Fruit fly (Drosophila melanogaster) whole organism, embryonic: ENCODE data around the gene Ino80.

Source experiments
- Ada2b ChIP-seq: fragments of 200-800 bp; sonication (Bioruptor generic); IDR thresholded peaks from 2 replicates; pipeline ENCODE4 v1.3.6; 2022; ENCODE audit warnings: missing biosample characterization, missing genetic modification characterization
- CG11723 ChIP-seq: fragments of 200-800 bp; sonication (Bioruptor generic); optimal IDR thresholded peaks from 2 replicates; lab custom pipeline; 2017; ENCODE audit warnings: missing biosample characterization, mild to moderate bottlenecking, missing genetic modification characterization
- CG12155 ChIP-seq: fragments of 200-800 bp; sonication (Bioruptor generic); optimal IDR thresholded peaks from 3 replicates; lab custom pipeline; 2016; ENCODE audit warnings: missing biosample characterization, missing genetic modification characterization
- CG12659 ChIP-seq: fragments of 200-800 bp; sonication (Bioruptor generic); optimal IDR thresholded peaks from 3 replicates; lab custom pipeline; 2017; ENCODE audit warnings: mild to moderate bottlenecking, missing biosample characterization, missing genetic modification reagents, missing genetic modification characterization
- CG13624 ChIP-seq: fragments of 200-800 bp; sonication (Bioruptor generic); optimal IDR thresholded peaks from 2 replicates; lab custom pipeline; 2016; ENCODE audit warnings: missing biosample characterization, missing genetic modification characterization
- CG13775 ChIP-seq: fragments of 200-800 bp; sonication (Bioruptor generic); optimal IDR thresholded peaks from 3 replicates; lab custom pipeline; 2017; ENCODE audit warnings: missing biosample characterization, mild to moderate bottlenecking, missing genetic modification characterization
- CG14014 ChIP-seq: fragments of 200-800 bp; sonication (Bioruptor generic); IDR thresholded peaks from 2 replicates; pipeline ENCODE4 v1.3.6; 2022; ENCODE audit warnings: missing biosample characterization, missing genetic modification characterization
- CG17359 ChIP-seq: fragments of 200-800 bp; sonication (Bioruptor generic); optimal IDR thresholded peaks from 3 replicates; lab custom pipeline; 2018; ENCODE audit warnings: missing biosample characterization, mild to moderate bottlenecking, missing genetic modification characterization, moderate library complexity
- CG2202 ChIP-seq: fragments of 200-800 bp; sonication (Bioruptor generic); optimal IDR thresholded peaks from 2 replicates; lab custom pipeline; 2018; ENCODE audit warnings: missing biosample characterization, mild to moderate bottlenecking, missing genetic modification characterization
- CG2889 ChIP-seq: fragments of 200-800 bp; sonication (Bioruptor generic); IDR thresholded peaks from 3 replicates; pipeline ENCODE4 v1.3.6; 2022; ENCODE audit warnings: missing biosample characterization, missing genetic modification characterization
- CG3065 ChIP-seq: fragments of 200-800 bp; sonication (Bioruptor generic); optimal IDR thresholded peaks from 2 replicates; lab custom pipeline; 2016; ENCODE audit warnings: missing biosample characterization, missing genetic modification characterization
- CG3838 ChIP-seq: fragments of 200-800 bp; sonication (Bioruptor generic); optimal IDR thresholded peaks from 3 replicates; lab custom pipeline; 2016; ENCODE audit warnings: missing biosample characterization, missing genetic modification characterization
- CG4707 ChIP-seq: fragments of 200-800 bp; sonication (Bioruptor generic); optimal IDR thresholded peaks from 2 replicates; lab custom pipeline; 2018; ENCODE audit warnings: missing biosample characterization, mild to moderate bottlenecking, missing genetic modification characterization, moderate library complexity
- CG5180 ChIP-seq: fragments of 200-800 bp; sonication (Bioruptor generic); optimal IDR thresholded peaks from 3 replicates; lab custom pipeline; 2017; ENCODE audit warnings: missing biosample characterization, missing genetic modification characterization, mild to moderate bottlenecking, moderate library complexity, missing genetic modification reagents
- CG7745 ChIP-seq: fragments of 200-800 bp; sonication (Bioruptor generic); optimal IDR thresholded peaks from 2 replicates; lab custom pipeline; 2018; ENCODE audit warnings: missing biosample characterization, mild to moderate bottlenecking, missing genetic modification characterization, moderate library complexity
- CG8388 ChIP-seq: fragments of 200-800 bp; sonication (Bioruptor generic); optimal IDR thresholded peaks from 2 replicates; lab custom pipeline; 2019; ENCODE audit warnings: missing biosample characterization, mild to moderate bottlenecking, missing genetic modification characterization, moderate library complexity
- CG8765 ChIP-seq: fragments of 200-800 bp; sonication (Bioruptor generic); IDR thresholded peaks from 2 replicates; pipeline ENCODE4 v1.3.6; 2022; ENCODE audit warnings: missing biosample characterization, missing genetic modification characterization
- CG9817 ChIP-seq: fragments of 200-800 bp; sonication (Bioruptor generic); optimal IDR thresholded peaks from 2 replicates; lab custom pipeline; 2018; ENCODE audit warnings: missing biosample characterization, mild to moderate bottlenecking, missing genetic modification characterization, moderate library complexity
- Dad ChIP-seq: fragments of 200-800 bp; sonication (Bioruptor generic); optimal IDR thresholded peaks from 3 replicates; lab custom pipeline; 2016; ENCODE audit warnings: missing biosample characterization, missing genetic modification characterization
- Doc2 ChIP-seq: fragments of 200-800 bp; sonication (Bioruptor generic); IDR thresholded peaks from 2 replicates; pipeline ENCODE4 v1.3.6; 2022; ENCODE audit warnings: missing biosample characterization, missing genetic modification characterization
- E2f2 ChIP-seq: fragments of 200-800 bp; sonication (Bioruptor generic); IDR thresholded peaks from 2 replicates; pipeline ENCODE4 v1.3.6; 2022; ENCODE audit warnings: missing biosample characterization, missing genetic modification characterization
- Fer1 ChIP-seq: fragments of 200-800 bp; sonication (Bioruptor generic); optimal IDR thresholded peaks from 2 replicates; lab custom pipeline; 2017; ENCODE audit warnings: missing biosample characterization, mild to moderate bottlenecking, missing genetic modification characterization
- Gug ChIP-seq: fragments of 200-800 bp; sonication (Bioruptor generic); IDR thresholded peaks from 4 replicates; pipeline ENCODE4 v1.3.6; 2022; ENCODE audit warnings: missing biosample characterization, missing genetic modification characterization
- HLH4C ChIP-seq: fragments of 200-800 bp; sonication (Bioruptor generic); IDR thresholded peaks from 3 replicates; pipeline ENCODE4 v1.3.6; 2022; ENCODE audit warnings: missing biosample characterization, missing genetic modification characterization; ENCODE audit not compliant: partially characterized antibody
- Hmr ChIP-seq: fragments of 200-800 bp; sonication (Bioruptor generic); optimal IDR thresholded peaks from 3 replicates; lab custom pipeline; 2017; ENCODE audit warnings: mild to moderate bottlenecking, missing biosample characterization, missing genetic modification reagents, missing genetic modification characterization
- Lim3 ChIP-seq: fragments of 200-800 bp; sonication (Bioruptor generic); IDR thresholded peaks from 2 replicates; pipeline ENCODE4 v1.3.6; 2022; ENCODE audit warnings: missing biosample characterization, missing genetic modification characterization
- Mad ChIP-seq: fragments of 200-800 bp; sonication (Bioruptor generic); optimal IDR thresholded peaks from 2 replicates; lab custom pipeline; 2016; ENCODE audit warnings: missing biosample characterization, missing genetic modification characterization
- NC2α ChIP-seq: fragments of 200-800 bp; sonication (Bioruptor generic); optimal IDR thresholded peaks from 2 replicates; lab custom pipeline; 2016; ENCODE audit warnings: missing biosample characterization, missing genetic modification characterization
- NC2β ChIP-seq: fragments of 200-800 bp; sonication (Bioruptor generic); optimal IDR thresholded peaks from 2 replicates; lab custom pipeline; 2016; ENCODE audit warnings: missing biosample characterization, missing genetic modification characterization
- Nf-YA ChIP-seq: fragments of 200-800 bp; sonication (Bioruptor generic); IDR thresholded peaks from 2 replicates; pipeline ENCODE4 v1.3.6; 2022; ENCODE audit warnings: missing biosample characterization, missing genetic modification characterization
- Oli ChIP-seq: fragments of 200-800 bp; sonication (Bioruptor generic); optimal IDR thresholded peaks from 2 replicates; lab custom pipeline; 2018; ENCODE audit warnings: missing biosample characterization, mild to moderate bottlenecking, missing genetic modification characterization, moderate library complexity
- Optix ChIP-seq: fragments of 200-800 bp; sonication (Bioruptor generic); IDR thresholded peaks from 3 replicates; pipeline ENCODE4 v1.3.6; 2022; ENCODE audit warnings: missing biosample characterization, missing genetic modification characterization
- Ravus ChIP-seq: fragments of 200-800 bp; sonication (Bioruptor generic); IDR thresholded peaks from 2 replicates; pipeline ENCODE4 v1.3.6; 2022; ENCODE audit warnings: missing biosample characterization, missing genetic modification characterization
- ash1 ChIP-seq: fragments of 200-800 bp; sonication (Bioruptor generic); optimal IDR thresholded peaks from 2 replicates; lab custom pipeline; 2018; ENCODE audit warnings: missing biosample characterization, mild to moderate bottlenecking, missing genetic modification characterization
- cas ChIP-seq: fragments of 200-800 bp; sonication (Bioruptor generic); IDR thresholded peaks from 2 replicates; pipeline ENCODE4 v1.3.6; 2022; ENCODE audit warnings: missing biosample characterization, missing genetic modification characterization
- cato ChIP-seq: fragments of 200-800 bp; sonication (Bioruptor generic); optimal IDR thresholded peaks from 2 replicates; lab custom pipeline; 2016; ENCODE audit warnings: missing biosample characterization, missing genetic modification characterization, borderline replicate concordance
- crol ChIP-seq: fragments of 200-800 bp; sonication (Bioruptor generic); IDR thresholded peaks from 2 replicates; pipeline ENCODE4 v1.3.6; 2022; ENCODE audit warnings: missing biosample characterization, missing genetic modification characterization
- ewg ChIP-seq: fragments of 200-800 bp; sonication (Bioruptor generic); optimal IDR thresholded peaks from 3 replicates; lab custom pipeline; 2017; ENCODE audit warnings: mild to moderate bottlenecking, missing biosample characterization, missing genetic modification reagents, missing genetic modification characterization
- fru ChIP-seq: fragments of >200 bp; optimal IDR thresholded peaks from 2 replicates; lab custom pipeline; 2017
- gem ChIP-seq: fragments of 200-800 bp; sonication (Bioruptor generic); optimal IDR thresholded peaks from 2 replicates; lab custom pipeline; 2019; ENCODE audit warnings: missing biosample characterization, mild to moderate bottlenecking, missing genetic modification characterization, moderate library complexity
- gsb ChIP-seq: fragments of 200-800 bp; sonication (Bioruptor generic); IDR thresholded peaks from 2 replicates; pipeline ENCODE4 v1.3.6; 2022; ENCODE audit warnings: missing biosample characterization, missing genetic modification characterization
- knrl ChIP-seq: fragments of 200-800 bp; sonication (Bioruptor generic); IDR thresholded peaks from 3 replicates; pipeline ENCODE4 v1.3.6; 2022; ENCODE audit warnings: missing biosample characterization, missing genetic modification characterization; ENCODE audit not compliant: partially characterized antibody
- lab ChIP-seq: fragments of 200-800 bp; sonication (Bioruptor generic); optimal IDR thresholded peaks from 3 replicates; lab custom pipeline; 2017; ENCODE audit warnings: missing biosample characterization, missing genetic modification characterization, mild to moderate bottlenecking, moderate library complexity, missing genetic modification reagents
- mam ChIP-seq: fragments of 200-800 bp; sonication (Bioruptor generic); optimal IDR thresholded peaks from 3 replicates; lab custom pipeline; 2016; ENCODE audit warnings: missing biosample characterization, missing genetic modification characterization
- sd ChIP-seq: fragments of 200-800 bp; sonication (Bioruptor generic); optimal IDR thresholded peaks from 3 replicates; lab custom pipeline; 2018; ENCODE audit warnings: missing biosample characterization, mild to moderate bottlenecking, missing genetic modification characterization, moderate library complexity
- sqz ChIP-seq: fragments of 200-800 bp; sonication (Bioruptor generic); optimal IDR thresholded peaks from 3 replicates; lab custom pipeline; 2018; ENCODE audit warnings: missing biosample characterization, mild to moderate bottlenecking, missing genetic modification characterization
- sr ChIP-seq: fragments of 200-800 bp; sonication (Bioruptor generic); IDR thresholded peaks from 3 replicates; pipeline ENCODE4 v1.3.6; 2022; ENCODE audit warnings: missing biosample characterization, missing genetic modification characterization
- ssp ChIP-seq: fragments of 200-800 bp; sonication (Bioruptor generic); IDR thresholded peaks from 2 replicates; pipeline ENCODE4 v1.3.6; 2022; ENCODE audit warnings: missing biosample characterization, missing genetic modification characterization
- trem ChIP-seq: fragments of 200-800 bp; optimal IDR thresholded peaks from 3 replicates; lab custom pipeline; 2019; ENCODE audit warnings: missing biosample characterization, mild to moderate bottlenecking, missing genetic modification characterization, moderate library complexity
- tup ChIP-seq: fragments of 200-800 bp; sonication (Bioruptor generic); optimal IDR thresholded peaks from 2 replicates; lab custom pipeline; 2016; ENCODE audit warnings: missing biosample characterization, mild to moderate bottlenecking, missing genetic modification characterization, moderate library complexity
- usp ChIP-seq: fragments of >200 bp; optimal IDR thresholded peaks from 2 replicates; lab custom pipeline; 2017; ENCODE audit warnings: missing biosample characterization, missing genetic modification characterization

Gene Ino80

DNA sequence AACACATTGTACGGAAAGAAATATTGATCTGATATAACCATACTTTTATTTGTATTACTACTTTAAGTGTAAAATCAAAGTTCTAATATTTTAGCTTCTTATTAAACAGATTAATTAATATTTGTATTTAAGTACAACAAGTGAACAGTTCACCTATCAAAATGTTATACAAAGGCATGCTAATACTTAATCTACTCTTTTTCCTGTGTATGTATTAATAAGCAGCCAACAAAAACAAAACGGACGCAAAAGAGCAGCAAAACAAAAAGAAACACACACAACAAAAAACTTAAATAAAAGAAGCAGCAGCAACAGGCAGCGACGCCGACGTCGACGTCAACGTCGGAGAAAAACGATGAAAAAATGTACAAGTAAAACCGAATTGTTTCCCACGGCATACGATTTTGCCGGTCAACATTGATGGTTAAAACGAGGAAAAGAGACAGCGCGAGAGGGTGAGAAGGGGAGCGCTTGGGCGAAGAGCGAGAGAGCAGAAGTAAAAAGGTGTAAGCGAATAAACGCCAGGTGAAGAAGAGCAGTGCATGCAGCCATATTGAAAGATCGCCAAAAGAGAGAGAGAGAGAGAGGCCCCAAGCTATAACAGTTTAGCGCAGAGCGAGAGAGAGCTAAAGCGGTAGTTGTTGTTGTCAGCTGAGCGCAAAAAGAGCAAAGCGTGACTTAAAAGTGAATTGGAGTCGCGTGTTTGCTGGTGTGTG lies 81.3 kb downstream of the Ino80 start (continued):
- TF ChIP-seq ewg (GFP tag; lab: Kevin White, UChicago) (no peak), lab (no peak), CG4707 (GFP tag; lab: Kevin White, UChicago) (no peak), CG12155 (GFP tag; lab: Kevin White, UChicago) (no peak), HLH4C (GFP tag; lab: Robert Waterston, UW) (no peak), ash1 (GFP tag; lab: Kevin White, UChicago) (no peak), Nf-YA (GFP tag; lab: Robert Waterston, UW) (no peak), Lim3 (GFP tag; lab: Robert Waterston, UW) (no peak), crol (GFP tag; lab: Robert Waterston, UW) (peak; percentile 76), cas (GFP tag; lab: Robert Waterston, UW) (no peak), knrl (GFP tag; lab: Robert Waterston, UW) (no peak), Mad (GFP tag; lab: Kevin White, UChicago) (no peak), ssp (GFP tag; lab: Robert Waterston, UW) (no peak), Dad (GFP tag; lab: Kevin White, UChicago) (no peak), CG7745 (tag; lab: Kevin White, UChicago) (no peak), CG17359 (tag; lab: Kevin White, UChicago) (no peak), CG8765 (no peak), CG12659 (GFP tag; lab: Kevin White, UChicago) (no peak), gsb (GFP tag; lab: Robert Waterston, UW) (no peak), trem (tag; lab: Kevin White, UChicago) (no peak), NC2β (GFP tag; lab: Kevin White, UChicago) (no peak), CG2202 (no peak), CG13775 (GFP tag; lab: Kevin White, UChicago) (no peak), fru (lab: Kevin White, UChicago) (no peak), mam (no peak), usp (GFP tag; lab: Kevin White, UChicago) (no peak), CG8388 (GFP tag; lab: Kevin White, UChicago) (no peak), Doc2 (GFP tag; lab: Robert Waterston, UW) (no peak), NC2α (GFP tag; lab: Kevin White, UChicago) (no peak), CG2889 (GFP tag; lab: Robert Waterston, UW) (no peak), CG9817 (tag; lab: Kevin White, UChicago) (no peak), CG3838 (GFP tag; lab: Kevin White, UChicago) (no peak), sqz (GFP tag; lab: Kevin White, UChicago) (peak; percentile 85), CG13624 (GFP tag; lab: Kevin White, UChicago) (no peak), Oli (tag; lab: Kevin White, UChicago) (no peak), Ada2b (GFP tag; lab: Robert Waterston, UW) (no peak), tup (GFP tag; lab: Kevin White, UChicago) (no peak), CG11723 (GFP tag; lab: Kevin White, UChicago) (no peak), CG5180 (no peak), sd (tag; lab: Kevin White, UChicago) (peak; percentile 34), sr (GFP tag; lab: Robert Waterston, UW) (no peak), Optix (GFP tag; lab: Robert Waterston, UW) (no peak), Gug (GFP tag; lab: Robert Waterston, UW) (no peak), CG3065 (GFP tag; lab: Kevin White, UChicago) (no peak), Ravus (GFP tag; lab: Robert Waterston, UW) (no peak), CG14014 (GFP tag; lab: Robert Waterston, UW) (no peak), cato (no peak), Hmr (GFP tag; lab: Kevin White, UChicago) (no peak), gem (tag; lab: Kevin White, UChicago) (peak; percentile 51), Fer1 (no peak), E2f2 (GFP tag; lab: Robert Waterston, UW) (no peak)
